Worm (Caenorhabditis elegans): ENCODE measurements around the gene mfsd-12.

The mfsd-12 gene

DNA sequence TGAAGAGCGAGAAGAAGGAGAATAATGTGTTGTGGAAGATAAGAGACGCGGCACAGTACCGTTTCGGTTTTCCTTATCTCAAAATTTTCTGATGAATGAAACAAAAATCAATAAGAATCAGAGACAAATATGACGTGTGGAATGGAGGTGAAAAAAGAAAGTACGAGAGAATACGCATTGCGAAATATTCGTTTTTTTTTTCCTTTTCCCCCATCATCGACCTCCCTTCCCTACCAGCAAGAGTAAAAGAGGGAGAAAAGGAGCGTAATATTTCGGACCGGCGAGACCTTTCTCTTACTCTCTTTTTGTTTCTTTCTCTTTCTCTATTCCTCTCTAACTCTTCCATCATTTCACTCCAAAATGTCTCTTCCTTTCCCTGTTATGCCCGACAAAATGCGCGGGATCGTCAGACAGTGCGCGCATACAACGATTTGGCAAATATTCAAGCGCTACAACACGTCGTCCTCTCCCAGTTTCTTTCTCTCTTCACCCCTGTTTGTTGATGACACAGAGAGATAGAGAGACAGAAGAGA is 5.5 kb upstream of the mfsd-12 start (continued):
- TF ChIP-seq php-3 (GFP tag; IDR thresholded peaks at IDR 0.05) (no peak), nhr-77 (tag; optimal IDR thresholded peaks at IDR 0.05) (peak; percentile 49), mep-1 (tag; optimal IDR thresholded peaks at IDR 0.05) (peak; percentile 65), mxl-3 (GFP tag; optimal IDR thresholded peaks at IDR 0.05) (peak; percentile 29), lsy-2 (tag; optimal IDR thresholded peaks at IDR 0.05) (peak; percentile 13 to 51), hlh-30 (tag; optimal IDR thresholded peaks at IDR 0.05; ENCODE audit: insufficient read depth) (no peak), hif-1 (tag; optimal IDR thresholded peaks at IDR 0.05) (peak in 1 of 2 experiments; percentile 23), nhr-48 (tag; optimal IDR thresholded peaks at IDR 0.05) (peak; percentile 40), spr-1 (tag; optimal IDR thresholded peaks at IDR 0.05) (no peak)

DNA sequence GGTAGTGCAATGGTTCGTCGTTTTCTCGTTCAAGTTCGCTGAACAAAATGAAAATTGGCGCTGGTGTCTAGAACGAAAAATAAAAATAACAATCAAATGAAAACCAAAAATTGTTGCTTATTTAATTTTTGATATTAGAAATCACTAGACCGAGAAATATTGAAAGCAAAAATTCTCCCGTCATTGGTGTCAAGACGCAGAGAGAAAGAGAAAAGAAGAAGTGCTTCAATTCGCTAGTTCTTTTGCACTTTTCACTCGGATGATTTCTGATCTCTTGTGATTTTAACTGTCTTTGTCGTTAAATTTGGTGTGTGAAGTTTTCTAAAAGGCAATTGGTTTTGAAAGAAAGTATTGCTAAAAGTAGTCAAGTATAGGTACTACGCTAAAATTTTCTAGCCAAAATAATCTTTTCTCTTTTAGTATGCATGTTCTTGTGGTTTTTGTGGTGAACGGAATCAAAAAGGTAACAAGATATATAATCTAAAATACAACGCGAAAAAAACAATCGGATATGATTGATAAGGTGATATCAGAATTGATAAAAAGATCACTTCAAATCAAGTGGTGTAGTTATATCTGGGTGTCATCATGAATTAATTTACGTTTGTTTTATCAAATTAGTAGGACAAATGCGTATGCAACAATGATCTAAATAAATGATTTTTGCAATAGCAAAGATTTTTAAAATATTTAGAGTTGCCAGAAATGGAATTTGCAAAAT is 4.8 kb upstream of the mfsd-12 start:
- TF ChIP-seq unc-62 (GFP tag; optimal IDR thresholded peaks at IDR 0.05 in 1 of 2) (peak in 1 of 2 experiments; percentile 17), unc-62 (tag; optimal IDR thresholded peaks at IDR 0.05) (no peak), sdz-12 (GFP tag; optimal IDR thresholded peaks at IDR 0.05) (no peak), hif-1 (tag; optimal IDR thresholded peaks at IDR 0.05) (no peak), daf-16 (GFP tag; optimal IDR thresholded peaks at IDR 0.05) (no peak), daf-16 (tag; optimal IDR thresholded peaks at IDR 0.05) (peak; percentile 44), dve-1 (tag; optimal IDR thresholded peaks at IDR 0.05; ENCODE audit: insufficient read depth) (peak; percentile 38), fkh-10 (GFP tag; optimal IDR thresholded peaks at IDR 0.05) (no peak), mdl-1 (tag; optimal IDR thresholded peaks at IDR 0.05) (peak in 1 of 2 experiments; percentile 31), nhr-48 (tag; optimal IDR thresholded peaks at IDR 0.05) (no peak), lin-38 (GFP tag; IDR thresholded peaks at IDR 0.05) (no peak), lin-39 (tag; optimal IDR thresholded peaks at IDR 0.05) (no peak), nhr-28 (tag; optimal IDR thresholded peaks at IDR 0.05) (peak; percentile 47)

DNA sequence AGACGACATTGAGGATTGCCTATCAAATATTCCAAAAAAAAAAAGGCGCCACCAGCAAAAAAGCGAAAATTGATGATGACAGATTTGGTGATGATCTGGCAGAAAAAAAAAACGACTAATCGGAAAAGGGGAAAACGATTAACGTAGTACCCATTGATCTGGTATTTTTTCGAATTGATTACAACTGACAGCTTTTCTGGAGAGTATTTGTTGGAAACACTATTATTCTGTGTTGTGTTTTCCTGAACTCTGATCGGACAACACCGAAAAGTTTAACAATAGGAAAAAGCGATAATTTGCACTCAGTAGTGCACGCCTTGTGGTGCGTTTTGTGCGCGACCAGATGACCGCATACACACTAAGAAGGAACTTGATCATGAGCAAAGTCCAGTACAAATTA is 3.2 kb upstream of the mfsd-12 start:
- TF ChIP-seq mep-1 (tag; optimal IDR thresholded peaks at IDR 0.05) (no peak), unc-62 (GFP tag; optimal IDR thresholded peaks at IDR 0.05 in 1 of 2) (peak in 1 of 2 experiments; percentile 77), unc-62 (tag; optimal IDR thresholded peaks at IDR 0.05) (no peak), nhr-48 (tag; optimal IDR thresholded peaks at IDR 0.05) (peak; percentile 50), hlh-11 (tag; optimal IDR thresholded peaks at IDR 0.05) (peak; percentile 13), nhr-28 (tag; optimal IDR thresholded peaks at IDR 0.05) (peak; percentile 41)

DNA sequence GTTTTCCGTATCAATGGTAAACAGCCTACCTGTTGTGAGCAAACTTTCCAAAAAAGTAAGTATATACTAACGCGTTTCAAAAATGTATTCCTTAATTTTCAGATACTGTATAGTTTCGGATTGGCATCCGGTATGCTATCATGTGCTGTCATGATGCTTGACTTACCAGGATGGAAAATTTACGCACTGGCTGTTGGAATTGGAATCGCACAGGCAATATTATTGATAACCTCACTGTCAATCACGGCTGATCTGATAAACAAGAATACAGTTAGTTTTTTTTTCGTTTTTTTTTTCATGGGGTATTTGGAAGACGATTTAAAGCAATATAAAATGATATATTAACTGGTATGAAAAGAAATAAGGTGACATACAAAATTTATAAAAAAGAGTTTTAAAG is 3.9 kb downstream of the mfsd-12 start:
- TF ChIP-seq hlh-11 (tag; optimal IDR thresholded peaks at IDR 0.05) (peak; percentile 32), dmd-6 (GFP tag; IDR thresholded peaks at IDR 0.05) (peak; percentile 86), ama-1 (optimal IDR thresholded peaks at IDR 0.05) (no peak), daf-16 (GFP tag; optimal IDR thresholded peaks at IDR 0.05) (no peak), daf-16 (tag; optimal IDR thresholded peaks at IDR 0.05) (peak; percentile 47), ceh-82 (tag; optimal IDR thresholded peaks at IDR 0.05) (no peak), dve-1 (tag; optimal IDR thresholded peaks at IDR 0.05; ENCODE audit: insufficient read depth) (peak; percentile 53), tra-1 (GFP tag; IDR thresholded peaks at IDR 0.05) (0 out of 2 replicates have a peak, but pooled peaks have one; percentile 36)

DNA sequence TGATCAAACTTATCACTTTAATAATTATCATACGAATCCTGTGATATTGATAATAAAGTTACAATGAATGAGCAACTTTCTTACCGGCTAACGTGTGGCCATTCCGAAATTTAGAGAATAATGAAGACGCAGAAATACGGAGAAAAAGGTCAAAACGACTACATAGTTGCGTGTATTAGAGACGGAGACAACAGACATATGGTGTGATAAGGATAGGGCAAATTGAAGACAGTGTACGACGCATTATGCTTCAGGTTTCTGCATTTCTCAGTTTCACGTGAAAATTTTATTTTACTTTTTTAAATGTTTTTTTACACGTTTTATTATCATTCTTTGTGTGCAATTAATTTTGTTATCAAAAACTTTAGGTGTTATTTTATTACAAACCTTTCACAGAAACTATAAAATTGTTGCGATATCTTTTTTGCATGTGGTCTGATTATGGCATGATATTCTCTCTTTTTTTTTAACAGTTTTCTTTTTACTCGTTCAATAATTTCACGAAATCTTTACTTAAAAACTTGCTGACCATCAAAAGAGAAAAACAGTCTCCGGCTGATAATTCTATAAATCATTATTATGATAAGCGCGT is 5.4 kb downstream of the mfsd-12 start, which contains the start of gene tmem-135:
TSS of gene tmem-135 (plus strand) at position 542 of the 592 bp plus-strand sequence.
- TF ChIP-seq hlh-30 (tag; optimal IDR thresholded peaks at IDR 0.05; ENCODE audit: insufficient read depth) = peak; percentile 27
- peak; percentile 0 for TF ChIP-seq pqm-1 (tag; optimal IDR thresholded peaks at IDR 0.05)
- TF ChIP-seq mxl-3 (GFP tag; optimal IDR thresholded peaks at IDR 0.05) = no peak
- no peak for TF ChIP-seq daf-16 (GFP tag; optimal IDR thresholded peaks at IDR 0.05)
- TF ChIP-seq daf-16 (tag; optimal IDR thresholded peaks at IDR 0.05) = peak; percentile 24
- no peak for TF ChIP-seq nhr-48 (tag; optimal IDR thresholded peaks at IDR 0.05)
- TF ChIP-seq php-3 (GFP tag; IDR thresholded peaks at IDR 0.05) = 0 out of 2 replicates have a peak, but pooled peaks have one; percentile 9
- TF ChIP-seq hlh-11 (tag; optimal IDR thresholded peaks at IDR 0.05) = peak; percentile 25
- no peak for TF ChIP-seq zfp-2 (tag; optimal IDR thresholded peaks at IDR 0.05)
- TF ChIP-seq nhr-28 (tag; optimal IDR thresholded peaks at IDR 0.05) = peak; percentile 59

All from whole organism, L4 larva.